Worm (Caenorhabditis elegans): ENCODE measurements around the gene srbc-3.

ce11 chrV:3287330-3287729 lies 20.9 kb upstream of the srbc-3 start, which contains the start of gene F35F10.7:
- TF ChIP-seq lsl-1 (GFP tag; optimal IDR thresholded peaks at IDR 0.05) (no peak), ekl-4 (GFP tag; IDR thresholded peaks at IDR 0.05) (no peak)
